Fruit fly (Drosophila melanogaster) whole organism, prepupa: ENCODE results near the gene TotC.

Experiments
- Blimp-1 ChIP-seq: fragments of 200-800 bp; sonication (Bioruptor generic); optimal IDR thresholded peaks from 3 replicates; lab custom pipeline; 2017; ENCODE audit warnings: missing biosample characterization, missing genetic modification characterization, mild to moderate bottlenecking, moderate library complexity, missing genetic modification reagents
- CG10631 ChIP-seq: fragments of 200-800 bp; sonication (Bioruptor generic); optimal IDR thresholded peaks from 2 replicates; lab custom pipeline; 2016; ENCODE audit warnings: missing biosample characterization, missing genetic modification characterization
- CG11294 ChIP-seq: fragments of 200-800 bp; sonication (Bioruptor generic); IDR thresholded peaks from 2 replicates; pipeline ENCODE4 v1.3.6; 2022; ENCODE audit warnings: missing biosample characterization, missing genetic modification characterization
- CG11762 ChIP-seq: fragments of 200-800 bp; sonication (Bioruptor generic); optimal IDR thresholded peaks from 3 replicates; lab custom pipeline; 2016; ENCODE audit warnings: missing biosample characterization, missing genetic modification characterization; ENCODE audit not compliant: insufficient read depth
- CG11902 ChIP-seq: fragments of 200-800 bp; sonication (Bioruptor generic); optimal IDR thresholded peaks from 3 replicates; lab custom pipeline; 2016; ENCODE audit warnings: missing biosample characterization, missing genetic modification characterization
- CG16779 ChIP-seq: fragments of 200-800 bp; sonication (Bioruptor generic); optimal IDR thresholded peaks from 3 replicates; lab custom pipeline; 2017; ENCODE audit warnings: missing biosample characterization, mild to moderate bottlenecking, missing genetic modification characterization
- CG3032 ChIP-seq: fragments of 200-800 bp; optimal IDR thresholded peaks from 2 replicates; lab custom pipeline; 2019; ENCODE audit warnings: missing biosample characterization, mild to moderate bottlenecking, missing genetic modification characterization, moderate library complexity
- CG34406 ChIP-seq: fragments of 200-800 bp; sonication (Bioruptor generic); optimal IDR thresholded peaks from 3 replicates; lab custom pipeline; 2016; ENCODE audit warnings: missing biosample characterization, missing genetic modification characterization
- CG4318 ChIP-seq: fragments of 200-800 bp; sonication (Bioruptor generic); optimal IDR thresholded peaks from 3 replicates; lab custom pipeline; 2017; ENCODE audit warnings: missing biosample characterization, mild to moderate bottlenecking, missing genetic modification characterization
- CG6163 ChIP-seq: fragments of 200-800 bp; sonication (Bioruptor generic); IDR thresholded peaks from 3 replicates; pipeline ENCODE4 v1.3.6; 2022; ENCODE audit warnings: missing biosample characterization, missing genetic modification characterization
- CG6808 ChIP-seq: fragments of 200-800 bp; sonication (Bioruptor generic); optimal IDR thresholded peaks from 3 replicates; lab custom pipeline; 2017; ENCODE audit warnings: missing biosample characterization, missing genetic modification characterization, mild to moderate bottlenecking, moderate library complexity, missing genetic modification reagents
- CG8119 ChIP-seq: fragments of 200-800 bp; sonication (Bioruptor generic); IDR thresholded peaks from 3 replicates; pipeline ENCODE4 v1.3.6; 2022; ENCODE audit warnings: missing biosample characterization, missing genetic modification characterization
- CG8632 ChIP-seq: fragments of 200-800 bp; sonication (Bioruptor generic); optimal IDR thresholded peaks from 3 replicates; lab custom pipeline; 2016; ENCODE audit warnings: missing biosample characterization, missing genetic modification characterization
- CG9139 ChIP-seq: fragments of 200-800 bp; sonication (Bioruptor generic); optimal IDR thresholded peaks from 3 replicates; lab custom pipeline; 2017; ENCODE audit warnings: missing biosample characterization, mild to moderate bottlenecking, missing genetic modification characterization
- Eip78C ChIP-seq: fragments of 200-800 bp; sonication (Bioruptor generic); peaks from one replicate; lab custom pipeline; 2016; ENCODE audit warnings: missing biosample characterization, missing genetic modification characterization
- Ets21C ChIP-seq: fragments of 200-800 bp; sonication (Bioruptor generic); optimal IDR thresholded peaks from 3 replicates; lab custom pipeline; 2016; ENCODE audit warnings: missing biosample characterization, missing genetic modification characterization
- Gug ChIP-seq: fragments of 200-800 bp; sonication (Bioruptor generic); IDR thresholded peaks from 2 replicates; pipeline ENCODE4 v1.3.6; 2022; ENCODE audit warnings: missing biosample characterization, missing genetic modification characterization
- Hr38 ChIP-seq: sonication (Bioruptor generic); optimal IDR thresholded peaks from 2 replicates; lab custom pipeline; 2016; ENCODE audit warnings: missing biosample characterization, missing genetic modification characterization
- Hr39 ChIP-seq: fragments of 200-800 bp; sonication (Bioruptor generic); optimal IDR thresholded peaks from 2 replicates; lab custom pipeline; 2016; ENCODE audit warnings: missing biosample characterization, missing genetic modification characterization
- Hr4 ChIP-seq: fragments of 200-800 bp; sonication (Bioruptor generic); optimal IDR thresholded peaks from 3 replicates; lab custom pipeline; 2016; ENCODE audit warnings: missing biosample characterization, missing genetic modification characterization
- Met ChIP-seq: fragments of 200-800 bp; sonication (Bioruptor generic); optimal IDR thresholded peaks from 3 replicates; lab custom pipeline; 2016; ENCODE audit warnings: missing biosample characterization, missing genetic modification characterization
- Smox ChIP-seq: fragments of 200-800 bp; sonication (Bioruptor generic); optimal IDR thresholded peaks from 3 replicates; lab custom pipeline; 2016; ENCODE audit warnings: missing biosample characterization, missing genetic modification characterization
- Sox15 ChIP-seq: fragments of 200-800 bp; sonication (Bioruptor generic); optimal IDR thresholded peaks from 3 replicates; lab custom pipeline; 2016; ENCODE audit warnings: missing biosample characterization, missing genetic modification characterization
- acj6 ChIP-seq: fragments of 200-800 bp; sonication (Bioruptor generic); optimal IDR thresholded peaks from 3 replicates; lab custom pipeline; 2016; ENCODE audit warnings: missing biosample characterization, missing genetic modification characterization
- cyc ChIP-seq: fragments of 200-800 bp; sonication (Bioruptor generic); optimal IDR thresholded peaks from 3 replicates; lab custom pipeline; 2016; ENCODE audit warnings: missing biosample characterization, missing genetic modification characterization
- dac ChIP-seq: fragments of 200-800 bp; sonication (Bioruptor generic); optimal IDR thresholded peaks from 2 replicates; lab custom pipeline; 2017; ENCODE audit warnings: missing biosample characterization, mild to moderate bottlenecking, missing genetic modification characterization
- dsx ChIP-seq: fragments of 200-800 bp; optimal IDR thresholded peaks from 3 replicates; lab custom pipeline; 2019; ENCODE audit warnings: missing biosample characterization, mild to moderate bottlenecking, missing genetic modification characterization, moderate library complexity; ENCODE audit not compliant: poor library complexity, severe bottlenecking
- eg ChIP-seq: fragments of 200-800 bp; sonication (Bioruptor generic); IDR thresholded peaks from 3 replicates; pipeline ENCODE4 v1.3.6; 2022; ENCODE audit warnings: missing biosample characterization, missing genetic modification characterization
- esn ChIP-seq: fragments of 200-800 bp; sonication (Bioruptor generic); optimal IDR thresholded peaks from 2 replicates; lab custom pipeline; 2016; ENCODE audit warnings: missing biosample characterization, mild to moderate bottlenecking, missing genetic modification characterization, moderate library complexity
- fd85E ChIP-seq: fragments of 200-800 bp; sonication (Bioruptor generic); optimal IDR thresholded peaks from 3 replicates; lab custom pipeline; 2016; ENCODE audit warnings: missing biosample characterization, missing genetic modification characterization
- fkh ChIP-seq: fragments of 200-800 bp; sonication (Bioruptor generic); optimal IDR thresholded peaks from 3 replicates; lab custom pipeline; 2017; ENCODE audit warnings: missing biosample characterization, mild to moderate bottlenecking, missing genetic modification characterization, moderate library complexity
- net ChIP-seq: fragments of 200-800 bp; sonication (Bioruptor generic); optimal IDR thresholded peaks from 3 replicates; lab custom pipeline; 2016; ENCODE audit warnings: missing biosample characterization, missing genetic modification characterization
- pdm3 ChIP-seq: fragments of 200-800 bp; sonication (Bioruptor generic); optimal IDR thresholded peaks from 3 replicates; lab custom pipeline; 2016; ENCODE audit warnings: missing biosample characterization, missing genetic modification characterization
- salr ChIP-seq, 2 experiments: fragments of 200-800 bp; sonication (Bioruptor generic); optimal IDR thresholded peaks; 3 replicates each; lab custom pipeline; 2016 to 2018; ENCODE audit warnings: missing biosample characterization in 2 of 2, missing genetic modification characterization in 2 of 2, mild to moderate bottlenecking in 1 of 2
- spab ChIP-seq: fragments of 200-800 bp; sonication (Bioruptor generic); optimal IDR thresholded peaks from 2 replicates; lab custom pipeline; 2017; ENCODE audit warnings: missing biosample characterization, mild to moderate bottlenecking, missing genetic modification characterization, missing genetic modification reagents
- ss ChIP-seq, 2 experiments: fragments of 200-800 bp; sonication (Bioruptor generic); optimal IDR thresholded peaks; 2 replicates in 1 of 2; 3 replicates in 1 of 2; lab custom pipeline; 2017 to 2018; ENCODE audit warnings: mild to moderate bottlenecking in 2 of 2, missing biosample characterization in 2 of 2, missing genetic modification characterization in 2 of 2, moderate library complexity in 1 of 2
- svp ChIP-seq: fragments of 200-800 bp; sonication (Bioruptor generic); peaks from one replicate; lab custom pipeline; 2016; ENCODE audit warnings: missing biosample characterization, missing genetic modification characterization
- topi ChIP-seq: fragments of 200-800 bp; sonication (Bioruptor generic); optimal IDR thresholded peaks from 3 replicates; lab custom pipeline; 2016; ENCODE audit warnings: missing biosample characterization, missing genetic modification characterization
- vri ChIP-seq: fragments of 200-800 bp; sonication (Bioruptor generic); optimal IDR thresholded peaks from 3 replicates; lab custom pipeline; 2016; ENCODE audit warnings: missing biosample characterization, mild to moderate bottlenecking, missing genetic modification characterization

TotC gene

dm6 chr3R:20836257-20836856 is 36.4 kb upstream of the TotC start (continued):
- TF ChIP-seq CG8632 (GFP tag; lab: Kevin White, UChicago) = no peak
- TF ChIP-seq, all 60 proteins: peak for 22

dm6 chr3R:20837242-20837664 is 35.5 kb upstream of the TotC start:
- TF ChIP-seq Hr39 (no peak), CG11902 (GFP tag; lab: Kevin White, UChicago) (peak; percentile 52), CG16779 (no peak), esn (GFP tag; lab: Kevin White, UChicago) (peak; percentile 4), Eip78C (GFP tag; lab: Kevin White, UChicago) (peak; percentile 67), eg (GFP tag; lab: Robert Waterston, UW) (no peak), dsx (GFP tag; lab: Kevin White, UChicago) (no peak), CG3032 (tag; lab: Kevin White, UChicago) (no peak), fd85E (no peak), svp (GFP tag; lab: Kevin White, UChicago) (peak; percentile 58), CG6808 (GFP tag; lab: Kevin White, UChicago) (no peak), Gug (no peak), fkh (GFP tag; lab: Kevin White, UChicago) (peak; percentile 57), CG4318 (GFP tag; lab: Kevin White, UChicago) (no peak), CG8119 (GFP tag; lab: Robert Waterston, UW) (no peak), vri (GFP tag; lab: Kevin White, UChicago) (peak; percentile 64), Smox (GFP tag; lab: Kevin White, UChicago) (no peak), CG11294 (no peak), salr (GFP tag; optimal IDR thresholded peaks at IDR 0.05; lab: Kevin White, UChicago) (no peak)

- TF ChIP-seq dac (GFP tag; lab: Kevin White, UChicago) (no peak), eg (GFP tag; lab: Robert Waterston, UW) (0 out of 3 replicates have a peak, but pooled peaks have one; percentile 26), esn (GFP tag; lab: Kevin White, UChicago) (no peak), CG10631 (GFP tag; lab: Kevin White, UChicago) (no peak), CG9139 (GFP tag; lab: Kevin White, UChicago) (no peak)
Observed at dm6 chr3R:20838787-20839186, 34.0 kb upstream of the TotC start.

dm6 chr3R:20841840-20842239 is 30.9 kb upstream of the TotC start, which contains the start of gene CG15695:
Gene CG15695 (plus strand): TSS chr3R:20842140.
- TF ChIP-seq Ets21C (GFP tag; lab: Kevin White, UChicago) (no peak), CG34406 (GFP tag; lab: Kevin White, UChicago) (no peak), fkh (GFP tag; lab: Kevin White, UChicago) (no peak), CG11762 (GFP tag; lab: Kevin White, UChicago) (no peak), Met (GFP tag; lab: Kevin White, UChicago) (no peak), topi (GFP tag; lab: Kevin White, UChicago) (no peak), CG6163 (GFP tag; lab: Robert Waterston, UW) (no peak), spab (no peak), CG16779 (no peak), Hr39 (no peak), Blimp-1 (GFP tag; lab: Kevin White, UChicago) (no peak)
- TF ChIP-seq, all 60 proteins: peak for 0

dm6 chr3R:20845493-20845892 is 27.3 kb upstream of the TotC start:
- no peak for TF ChIP-seq Hr39
- TF ChIP-seq Hr38 (GFP tag; lab: Kevin White, UChicago) = no peak
- no peak for TF ChIP-seq ss (GFP tag; optimal IDR thresholded peaks at IDR 0.05; lab: Kevin White, UChicago)
- TF ChIP-seq Blimp-1 (GFP tag; lab: Kevin White, UChicago) = no peak
- TF ChIP-seq pdm3 (GFP tag; lab: Kevin White, UChicago) = no peak
- TF ChIP-seq Hr4 = no peak
- TF ChIP-seq net = no peak
- no peak for TF ChIP-seq cyc (GFP tag; lab: Kevin White, UChicago)
- TF ChIP-seq CG6163 (GFP tag; lab: Robert Waterston, UW) = no peak
- no peak for TF ChIP-seq acj6 (GFP tag; lab: Kevin White, UChicago)
- no peak for TF ChIP-seq Sox15 (GFP tag; lab: Kevin White, UChicago)
- no peak for TF ChIP-seq Met (GFP tag; lab: Kevin White, UChicago)
- no peak for TF ChIP-seq Eip78C (GFP tag; lab: Kevin White, UChicago)
